Fruit fly (Drosophila melanogaster): ENCODE measurements around the gene CG13599.

CG13599 gene

DNA sequence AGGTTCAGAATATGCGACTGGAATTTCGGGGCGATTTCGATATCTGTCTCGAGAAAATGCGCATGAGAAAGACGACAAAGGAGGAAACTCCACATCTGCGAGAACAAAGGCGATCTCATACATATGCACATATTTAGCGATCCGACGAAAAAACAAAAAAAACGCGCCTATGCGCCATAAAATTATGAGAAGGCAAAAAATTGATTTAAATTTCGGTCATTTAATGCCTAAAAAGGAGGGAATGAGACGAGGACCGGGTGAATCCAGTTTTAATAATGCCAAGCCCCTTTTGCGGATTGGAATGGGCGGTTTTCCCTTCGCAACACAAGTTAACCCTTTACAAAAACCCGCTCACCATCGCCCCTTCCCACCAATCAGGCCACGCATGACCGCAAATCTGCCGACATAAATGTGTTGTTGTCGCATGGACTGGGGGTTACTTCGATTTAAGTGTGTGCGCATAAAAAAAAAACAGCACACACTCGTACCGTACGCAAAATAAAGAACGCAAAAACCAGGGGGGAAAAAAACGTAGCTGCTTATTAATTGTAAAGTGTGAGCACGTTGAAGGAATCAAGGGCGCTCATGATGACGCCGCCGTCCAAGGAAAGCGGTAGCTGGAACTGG, 16.9 kb upstream of the CG13599 start:
- TF ChIP-seq CG13894 (tag; optimal IDR thresholded peaks at IDR 0.05) (peak; percentile 25), CG13287 (GFP tag; IDR thresholded peaks at IDR 0.05; ENCODE audit: partially characterized antibody) (0 out of 2 replicates have a peak, but pooled peaks have one; percentile 8), PHDP (tag; optimal IDR thresholded peaks at IDR 0.05) (no peak), vvl (GFP tag; IDR thresholded peaks at IDR 0.05) (peak; percentile 67; the same call in 1 of the 2 replicates), chinmo (GFP tag; IDR thresholded peaks at IDR 0.05; ENCODE audit: partially characterized antibody) (peak; percentile 88; the same call in 2 of the 4 replicates), CG9437 (GFP tag; optimal IDR thresholded peaks at IDR 0.05) (no peak), lab (GFP tag; optimal IDR thresholded peaks at IDR 0.05) (no peak), cwo (GFP tag; optimal IDR thresholded peaks at IDR 0.05) (peak; percentile 56), NfI (GFP tag; optimal IDR thresholded peaks at IDR 0.05) (no peak), sd (tag; optimal IDR thresholded peaks at IDR 0.05) (peak; percentile 88), Med (GFP tag) (peak; percentile 44), pros (GFP tag; optimal IDR thresholded peaks at IDR 0.05) (peak; percentile 18), CG11695 (GFP tag; IDR thresholded peaks at IDR 0.05) (0 out of 3 replicates have a peak, but pooled peaks have one; percentile 14), CG13624 (GFP tag; optimal IDR thresholded peaks at IDR 0.05) (peak; percentile 15), pum (GFP tag; optimal IDR thresholded peaks at IDR 0.05) (no peak), Myb (GFP tag; optimal IDR thresholded peaks at IDR 0.05) (no peak), Bteb2 (GFP tag; optimal IDR thresholded peaks at IDR 0.05) (no peak), cg (GFP tag; optimal IDR thresholded peaks at IDR 0.05) (no peak), Ets65A (GFP tag) (no peak), Ets97D (GFP tag; optimal IDR thresholded peaks at IDR 0.05) (no peak), sqz (GFP tag; optimal IDR thresholded peaks at IDR 0.05) (peak; percentile 65), abd-A (tag; optimal IDR thresholded peaks at IDR 0.05) (peak; percentile 76), sisA (GFP tag; IDR thresholded peaks at IDR 0.05) (no peak), dmrt11E (tag; optimal IDR thresholded peaks at IDR 0.05) (no peak)

DNA sequence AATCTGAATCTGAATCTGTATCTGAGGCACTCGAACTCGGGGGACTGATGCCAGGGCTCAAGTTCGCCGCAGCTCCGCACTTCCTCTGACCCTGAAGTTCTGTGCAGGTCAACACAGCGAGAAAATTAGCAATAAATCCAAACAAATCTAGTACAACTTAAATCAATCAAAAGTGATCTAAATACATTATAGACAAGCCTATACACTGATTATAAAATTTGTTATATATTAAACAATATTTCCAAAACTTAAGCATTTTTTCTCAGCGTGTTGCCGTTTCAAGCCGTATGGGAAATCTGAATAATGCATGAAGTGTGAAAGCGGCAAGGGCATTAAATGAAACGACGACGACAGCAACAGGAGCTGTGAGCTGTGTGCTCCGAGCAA, 16.4 kb upstream of the CG13599 start:
- TF ChIP-seq Asciz (GFP tag; optimal IDR thresholded peaks at IDR 0.05) (peak; percentile 21), Xbp1 (GFP tag; optimal IDR thresholded peaks at IDR 0.05) (peak; percentile 26), nmo (GFP tag; optimal IDR thresholded peaks at IDR 0.05) (peak; percentile 11), bowl (GFP tag; IDR thresholded peaks at IDR 0.05) (no peak), CG3281 (GFP tag; optimal IDR thresholded peaks at IDR 0.05) (peak; percentile 31), Dip2 (GFP tag; IDR thresholded peaks at IDR 0.05) (no peak), dati (GFP tag; IDR thresholded peaks at IDR 0.05) (no peak), D (optimal IDR thresholded peaks at IDR 0.05) (no peak), D (GFP tag; optimal IDR thresholded peaks at IDR 0.05) (no peak), Stat92E (GFP tag; optimal IDR thresholded peaks at IDR 0.05) (no peak), dmrt99B (tag; optimal IDR thresholded peaks at IDR 0.05) (peak; percentile 38), Ptx1 (GFP tag; IDR thresholded peaks at IDR 0.05) (peak; percentile 54), lbe (GFP tag; optimal IDR thresholded peaks at IDR 0.05) (peak; percentile 93), CG13424 (tag; optimal IDR thresholded peaks at IDR 0.05) (no peak), CG9727 (GFP tag; optimal IDR thresholded peaks at IDR 0.05) (peak; percentile 26), CG18619 (GFP tag; optimal IDR thresholded peaks at IDR 0.05) (no peak), Dbx (GFP tag; IDR thresholded peaks at IDR 0.05) (peak; percentile 56; the same call in 2 of the 3 replicates), slou (GFP tag; optimal IDR thresholded peaks at IDR 0.05) (peak; percentile 5), Rfx (GFP tag; IDR thresholded peaks at IDR 0.05) (peak; percentile 57), Blimp-1 (GFP tag; optimal IDR thresholded peaks at IDR 0.05) (peak; percentile 35), ranshi (GFP tag; IDR thresholded peaks at IDR 0.05) (peak; percentile 38; the same call in 1 of the 2 replicates), jumu (GFP tag; optimal IDR thresholded peaks at IDR 0.05) (no peak), CG14860 (GFP tag; IDR thresholded peaks at IDR 0.05; ENCODE audit: partially characterized antibody) (no peak), CG7372 (GFP tag; IDR thresholded peaks at IDR 0.05) (no peak), Pdp1 (GFP tag; optimal IDR thresholded peaks at IDR 0.05) (peak; percentile 13 to 21), CG1792 (GFP tag; optimal IDR thresholded peaks at IDR 0.05) (no peak)
